Worm (Caenorhabditis elegans) whole organism, L3 larva: ENCODE data around the gene R07E5.6.

Experiments used
- ceh-82 ChIP-seq: fragments of 150-350 bp; optimal IDR thresholded peaks from 2 replicates; lab custom pipeline; 2014; ENCODE audit warnings: missing biosample characterization, missing genetic modification characterization
- egl-27 ChIP-seq: sonication (generic microtip); optimal IDR thresholded peaks from 4 replicates; lab custom pipeline; 2017; ENCODE audit warnings: missing biosample characterization, missing genetic modification reagents, missing genetic modification characterization
- jun-1 ChIP-seq: fragments of 150-350 bp; optimal IDR thresholded peaks from 2 replicates; lab custom pipeline; 2014; ENCODE audit warnings: missing biosample characterization, missing genetic modification reagents, missing genetic modification characterization
- unc-62 ChIP-seq: fragments of 150-350 bp; sonication (generic microtip); optimal IDR thresholded peaks from 4 replicates; lab custom pipeline; 2014; ENCODE audit warnings: missing biosample characterization, missing genetic modification reagents, missing genetic modification characterization

DNA sequence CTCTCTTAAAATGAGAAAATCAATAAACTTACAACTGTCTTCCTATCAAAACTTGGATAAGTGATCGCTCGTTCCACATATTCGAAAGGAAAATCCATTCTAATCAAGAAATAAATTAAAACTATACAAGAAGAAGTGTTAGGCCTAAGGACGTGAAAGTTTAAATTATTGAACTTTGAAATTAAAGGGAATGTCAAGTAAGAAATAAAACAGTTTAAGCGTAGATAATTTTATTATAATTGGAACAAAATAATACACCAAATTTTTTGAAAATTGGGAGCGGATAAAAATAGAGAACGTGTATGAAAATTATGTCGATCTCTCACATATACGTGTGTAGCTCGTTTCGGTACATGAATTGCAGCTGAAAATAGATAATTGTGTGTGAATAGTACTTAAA is 30.8 kb downstream of the R07E5.6 start, which contains the start of gene C28A5.6:
- no peak for TF ChIP-seq egl-27 (tag; lab: Kevin White, UChicago)
- TF ChIP-seq ceh-82 (tag; lab: Kevin White, UChicago): no peak
- no peak for TF ChIP-seq jun-1 (tag; lab: Kevin White, UChicago)
- TF ChIP-seq unc-62 (GFP tag; lab: Kevin White, UChicago): no peak
